Worm (Caenorhabditis elegans) whole organism, L3 larva: ENCODE results near the gene chst-1.

Source experiments
- R02D3.7 ChIP-seq: fragments of 150-350 bp; optimal IDR thresholded peaks from 2 replicates; lab custom pipeline; 2014; ENCODE audit warnings: missing biosample characterization, missing genetic modification characterization
- ZK546.5 ChIP-seq: sonication (generic microtip); optimal IDR thresholded peaks from 2 replicates; lab custom pipeline; 2017; ENCODE audit warnings: missing biosample characterization, missing genetic modification characterization
- ceh-16 ChIP-seq: sonication (generic microtip); optimal IDR thresholded peaks from 2 replicates; lab custom pipeline; 2017; ENCODE audit warnings: missing biosample characterization, missing genetic modification characterization
- ceh-28 ChIP-seq: fragments of 150-350 bp; optimal IDR thresholded peaks from 2 replicates; lab custom pipeline; 2014; ENCODE audit warnings: missing biosample characterization, missing genetic modification reagents, missing genetic modification characterization
- ceh-82 ChIP-seq: fragments of 150-350 bp; optimal IDR thresholded peaks from 2 replicates; lab custom pipeline; 2014; ENCODE audit warnings: missing biosample characterization, missing genetic modification characterization
- egl-27 ChIP-seq: sonication (generic microtip); optimal IDR thresholded peaks from 4 replicates; lab custom pipeline; 2017; ENCODE audit warnings: missing biosample characterization, missing genetic modification reagents, missing genetic modification characterization
- elt-1 ChIP-seq: fragments of 150-350 bp; optimal IDR thresholded peaks from 2 replicates; lab custom pipeline; 2014; ENCODE audit warnings: missing biosample characterization, missing genetic modification characterization
- elt-2 ChIP-seq: sonication (generic microtip); optimal IDR thresholded peaks from 2 replicates; lab custom pipeline; 2016; ENCODE audit warnings: missing genetic modification reagents, mild to moderate bottlenecking, missing genetic modification characterization, missing compliant biosample characterization
- eor-1 ChIP-seq, 2 experiments: fragments of 150-350 bp; optimal IDR thresholded peaks; 2 replicates each; lab custom pipeline; 2014 to 2018; ENCODE audit warnings: missing biosample characterization in 2 of 2, missing genetic modification characterization in 2 of 2
- fkh-2 ChIP-seq: fragments of 150-350 bp; optimal IDR thresholded peaks from 2 replicates; lab custom pipeline; 2014; ENCODE audit warnings: missing biosample characterization, missing genetic modification reagents, missing genetic modification characterization
- fos-1 ChIP-seq: fragments of 150-350 bp; optimal IDR thresholded peaks from 2 replicates; lab custom pipeline; 2014; ENCODE audit warnings: missing biosample characterization, missing genetic modification characterization
- hmg-11 ChIP-seq: sonication (generic microtip); optimal IDR thresholded peaks from 2 replicates; lab custom pipeline; 2016; ENCODE audit warnings: missing genetic modification characterization, missing compliant biosample characterization
- lin-15B ChIP-seq: fragments of 150-350 bp; optimal IDR thresholded peaks from 2 replicates; lab custom pipeline; 2014; ENCODE audit warnings: missing biosample characterization, missing genetic modification characterization
- mdl-1 ChIP-seq: fragments of 150-350 bp; optimal IDR thresholded peaks from 2 replicates; lab custom pipeline; 2014; ENCODE audit warnings: missing biosample characterization, missing genetic modification characterization
- nhr-11 ChIP-seq: fragments of 150-350 bp; optimal IDR thresholded peaks from 2 replicates; lab custom pipeline; 2014; ENCODE audit warnings: missing biosample characterization, missing genetic modification characterization
- nhr-23 ChIP-seq: fragments of 150-350 bp; optimal IDR thresholded peaks from 2 replicates; lab custom pipeline; 2014; ENCODE audit warnings: missing biosample characterization, missing genetic modification reagents, missing genetic modification characterization
- nhr-237 ChIP-seq: fragments of 150-350 bp; optimal IDR thresholded peaks from 2 replicates; lab custom pipeline; 2014; ENCODE audit warnings: missing biosample characterization, missing genetic modification characterization
- skn-1 ChIP-seq: fragments of 150-350 bp; optimal IDR thresholded peaks from 2 replicates; lab custom pipeline; 2014; ENCODE audit warnings: missing biosample characterization, missing genetic modification characterization
- snpc-4 ChIP-seq: fragments of 150-350 bp; optimal IDR thresholded peaks from 2 replicates; lab custom pipeline; 2014; ENCODE audit warnings: missing biosample characterization, missing genetic modification characterization
- tbx-2 ChIP-seq: sonication (generic microtip); optimal IDR thresholded peaks from 2 replicates; lab custom pipeline; 2016; ENCODE audit warnings: mild to moderate bottlenecking, missing genetic modification characterization, missing compliant biosample characterization
- unc-39 ChIP-seq: sonication (generic microtip); optimal IDR thresholded peaks from 4 replicates; lab custom pipeline; 2017; ENCODE audit warnings: missing biosample characterization, missing genetic modification characterization
- unc-62 ChIP-seq: fragments of 150-350 bp; sonication (generic microtip); optimal IDR thresholded peaks from 4 replicates; lab custom pipeline; 2014; ENCODE audit warnings: missing biosample characterization, missing genetic modification reagents, missing genetic modification characterization
- zag-1 ChIP-seq: fragments of 150-350 bp; optimal IDR thresholded peaks from 2 replicates; lab custom pipeline; 2014; ENCODE audit warnings: missing biosample characterization, missing genetic modification characterization

chst-1 gene

ce11 chrII:8058769-8059168, 48.0 kb downstream of the chst-1 start, which contains the start of gene T05H10.8:
TSS of gene T05H10.8 (plus strand) at chrII:8059069.
- TF ChIP-seq ceh-82 (tag; lab: Kevin White, UChicago) = no peak
- TF ChIP-seq nhr-23 (tag; lab: Kevin White, UChicago) = no peak
- no peak for TF ChIP-seq hmg-11
- no peak for TF ChIP-seq R02D3.7 (tag; lab: Kevin White, UChicago)
- TF ChIP-seq unc-39 (tag; lab: Kevin White, UChicago) = no peak
- no peak for TF ChIP-seq ceh-16 (tag; lab: Kevin White, UChicago)

ce11 chrII:8057911-8058310, 48.9 kb downstream of the chst-1 start:
- TF ChIP-seq ZK546.5 (tag; lab: Kevin White, UChicago) (no peak), nhr-237 (tag; lab: Kevin White, UChicago) (no peak), fkh-2 (tag; lab: Kevin White, UChicago) (no peak), egl-27 (tag; lab: Kevin White, UChicago) (no peak), nhr-11 (no peak), lin-15B (tag; lab: Kevin White, UChicago) (no peak), mdl-1 (no peak), unc-39 (tag; lab: Kevin White, UChicago) (no peak), eor-1 (tag; optimal IDR thresholded peaks at IDR 0.05; lab: Kevin White, UChicago) (no peak), ceh-16 (tag; lab: Kevin White, UChicago) (no peak), elt-1 (tag; lab: Kevin White, UChicago) (no peak), unc-62 (GFP tag; lab: Kevin White, UChicago) (no peak), elt-2 (tag; lab: Kevin White, UChicago) (no peak), zag-1 (tag; lab: Kevin White, UChicago) (no peak), fos-1 (tag; lab: Kevin White, UChicago) (no peak), snpc-4 (tag; lab: Kevin White, UChicago) (no peak), tbx-2 (tag; lab: Kevin White, UChicago) (no peak), skn-1 (tag; lab: Kevin White, UChicago) (no peak), ceh-28 (no peak)
- TF ChIP-seq, all 47 proteins: peak for 0
